Worm (Caenorhabditis elegans): Measurements from ENCODE around the gene T07F8.4.

- TF ChIP-seq fkh-10 (GFP tag; optimal IDR thresholded peaks at IDR 0.05) = no peak
- no peak for TF ChIP-seq snpc-4 (tag; optimal IDR thresholded peaks at IDR 0.05)
- TF ChIP-seq sox-4 (tag; optimal IDR thresholded peaks at IDR 0.05) = no peak
- TF ChIP-seq lsy-2 (tag; optimal IDR thresholded peaks at IDR 0.05) = no peak
- TF ChIP-seq ama-1 (optimal IDR thresholded peaks at IDR 0.05) = no peak
- no peak for TF ChIP-seq skn-1 (tag; optimal IDR thresholded peaks at IDR 0.05)
- no peak for TF ChIP-seq ces-1 (GFP tag; optimal IDR thresholded peaks at IDR 0.05)
- TF ChIP-seq sptf-1 (tag; optimal IDR thresholded peaks at IDR 0.05) = no peak
These were observed 33.3 kb downstream of the T07F8.4 start, which contains the start of gene mct-5 for ce11 chrII:7098578-7098977.

All from whole organism, L1 larva.